Worm (Caenorhabditis elegans) whole organism, mixed stage, embryonic: ENCODE results near the gene rga-1.

ENCODE experiments used
- M03D4.4 ChIP-seq: sonication (generic microtip); optimal IDR thresholded peaks from 2 replicates; lab custom pipeline; 2017; ENCODE audit warnings: mild to moderate bottlenecking, missing genetic modification characterization, missing compliant biosample characterization
- ceh-43 ChIP-seq: fragments of 200-800 bp; sonication (Bioruptor generic); optimal IDR thresholded peaks from 2 replicates; lab custom pipeline; 2018; ENCODE audit warnings: mild to moderate bottlenecking, missing genetic modification characterization, moderate library complexity, missing compliant biosample characterization
- ceh-83 ChIP-seq: fragments of 200-800 bp; sonication (Bioruptor generic); optimal IDR thresholded peaks from 2 replicates; lab custom pipeline; 2018; ENCODE audit warnings: mild to moderate bottlenecking, missing genetic modification characterization, missing compliant biosample characterization
- ces-1 ChIP-seq: fragments of 150-350 bp; optimal IDR thresholded peaks from 2 replicates; lab custom pipeline; 2014; ENCODE audit warnings: missing biosample characterization, missing genetic modification reagents, missing genetic modification characterization
- flh-1 ChIP-seq: fragments of 200-800 bp; sonication (Bioruptor generic); optimal IDR thresholded peaks from 2 replicates; lab custom pipeline; 2018; ENCODE audit warnings: mild to moderate bottlenecking, missing genetic modification characterization, moderate library complexity, missing compliant biosample characterization
- hlh-1 ChIP-seq: fragments of 150-350 bp; optimal IDR thresholded peaks from 2 replicates; lab custom pipeline; 2014; ENCODE audit warnings: missing biosample characterization, missing genetic modification reagents, missing genetic modification characterization
- lin-13 ChIP-seq: fragments of 150-350 bp; optimal IDR thresholded peaks from 2 replicates; lab custom pipeline; 2014; ENCODE audit warnings: missing biosample characterization, missing genetic modification characterization
- snpc-4 ChIP-seq: fragments of 150-350 bp; optimal IDR thresholded peaks from 2 replicates; lab custom pipeline; 2014; ENCODE audit warnings: missing biosample characterization, missing genetic modification characterization
- sptf-1 ChIP-seq: sonication (generic microtip); optimal IDR thresholded peaks from 2 replicates; lab custom pipeline; 2017; ENCODE audit warnings: mild to moderate bottlenecking, missing genetic modification characterization, moderate library complexity, missing compliant biosample characterization
- tbx-8 ChIP-seq: fragments of 200-800 bp; sonication (Bioruptor generic); optimal IDR thresholded peaks from 2 replicates; lab custom pipeline; 2018; ENCODE audit warnings: mild to moderate bottlenecking, missing genetic modification characterization, moderate library complexity, missing compliant biosample characterization
- unc-39 ChIP-seq: fragments of 150-350 bp; optimal IDR thresholded peaks from 2 replicates; lab custom pipeline; 2014; ENCODE audit warnings: missing biosample characterization, missing genetic modification characterization
- ztf-11 ChIP-seq: fragments of 150-350 bp; optimal IDR thresholded peaks from 2 replicates; lab custom pipeline; 2014; ENCODE audit warnings: missing biosample characterization, missing genetic modification characterization

Gene rga-1

DNA sequence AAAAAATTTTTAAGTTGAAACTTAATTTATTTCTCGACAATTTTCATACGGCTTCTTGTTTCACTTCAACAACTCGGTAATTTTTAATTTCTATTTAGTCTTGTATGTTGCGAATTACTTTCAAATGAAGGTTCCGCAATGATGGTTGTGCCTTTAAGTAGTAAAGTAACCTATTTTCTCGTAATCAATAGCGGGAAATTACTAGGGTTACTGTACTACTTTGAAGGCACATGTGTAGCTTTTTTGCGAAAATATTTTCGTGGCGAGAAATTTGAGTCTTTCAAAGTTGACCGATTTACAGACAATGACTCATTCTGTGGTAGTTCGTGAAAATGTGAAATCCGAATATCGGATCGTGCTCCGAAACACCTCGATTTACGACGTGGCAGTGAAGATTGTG is 53.5 kb downstream of the rga-1 start, which contains the start of gene B0334.10:
B0334.10 (plus strand) TSS at position 301 of the 400 bp plus-strand sequence.
- TF ChIP-seq tbx-8 (GFP tag; lab: Kevin White, UChicago) = no peak
- TF ChIP-seq ceh-83 = no peak
- TF ChIP-seq ces-1 (GFP tag; lab: Kevin White, UChicago) = no peak
- no peak for TF ChIP-seq ceh-43 (GFP tag; lab: Kevin White, UChicago)
- no peak for TF ChIP-seq M03D4.4 (tag; lab: Kevin White, UChicago)
- TF ChIP-seq unc-39 (tag; lab: Kevin White, UChicago) = no peak
- TF ChIP-seq flh-1 (GFP tag; lab: Kevin White, UChicago) = no peak
- no peak for TF ChIP-seq lin-13 (tag; lab: Kevin White, UChicago)
- TF ChIP-seq ztf-11 (tag; lab: Kevin White, UChicago) = no peak
- TF ChIP-seq sptf-1 (tag; lab: Kevin White, UChicago) = no peak
- TF ChIP-seq hlh-1 (tag; lab: Kevin White, UChicago) = no peak
- no peak for TF ChIP-seq snpc-4
